Worm (Caenorhabditis elegans) whole organism, L4/young adult: ENCODE data around the gene F44E2.4.

Experiments used
- W03F9.2 ChIP-seq: fragments of 150-350 bp; optimal IDR thresholded peaks from 2 replicates; lab custom pipeline; 2014; ENCODE audit warnings: missing biosample characterization, missing genetic modification characterization
- dao-5 ChIP-seq: sonication (generic microtip); optimal IDR thresholded peaks from 2 replicates; lab custom pipeline; 2016; ENCODE audit warnings: missing genotype, missing genetic modification characterization, moderate library complexity, missing compliant biosample characterization
- him-1 ChIP-seq: sonication (generic microtip); optimal IDR thresholded peaks from 2 replicates; lab custom pipeline; 2016; ENCODE audit warnings: missing genotype, missing genetic modification reagents, missing genetic modification characterization, missing compliant biosample characterization

ce11 chrIII:8877002-8877401, 38.8 kb upstream of the F44E2.4 start, which contains the start of gene K01F9.2:
- TF ChIP-seq him-1 (tag; lab: Kevin White, UChicago) (no peak), W03F9.2 (tag; lab: Kevin White, UChicago) (no peak), dao-5 (no peak)
